Fruit fly (Drosophila melanogaster) whole organism, prepupa: ENCODE data around the gene bab1.

Experiments used
- CG10669 ChIP-seq: fragments of 200-800 bp; sonication (Bioruptor generic); optimal IDR thresholded peaks from 3 replicates; lab custom pipeline; 2018; ENCODE audit warnings: missing biosample characterization, mild to moderate bottlenecking, missing genetic modification characterization, moderate library complexity
- CG11762 ChIP-seq: fragments of 200-800 bp; sonication (Bioruptor generic); optimal IDR thresholded peaks from 3 replicates; lab custom pipeline; 2016; ENCODE audit warnings: missing biosample characterization, missing genetic modification characterization; ENCODE audit not compliant: insufficient read depth
- CG32006 ChIP-seq: fragments of 200-800 bp; sonication (Bioruptor generic); optimal IDR thresholded peaks from 3 replicates; lab custom pipeline; 2017; ENCODE audit warnings: missing biosample characterization, mild to moderate bottlenecking, missing genetic modification characterization
- Gug ChIP-seq: fragments of 200-800 bp; sonication (Bioruptor generic); IDR thresholded peaks from 2 replicates; pipeline ENCODE4 v1.3.6; 2022; ENCODE audit warnings: missing biosample characterization, missing genetic modification characterization
- Sox102F ChIP-seq: fragments of 200-800 bp; sonication (Bioruptor generic); optimal IDR thresholded peaks from 2 replicates; lab custom pipeline; 2016; ENCODE audit warnings: missing biosample characterization, mild to moderate bottlenecking, missing genetic modification characterization

DNA sequence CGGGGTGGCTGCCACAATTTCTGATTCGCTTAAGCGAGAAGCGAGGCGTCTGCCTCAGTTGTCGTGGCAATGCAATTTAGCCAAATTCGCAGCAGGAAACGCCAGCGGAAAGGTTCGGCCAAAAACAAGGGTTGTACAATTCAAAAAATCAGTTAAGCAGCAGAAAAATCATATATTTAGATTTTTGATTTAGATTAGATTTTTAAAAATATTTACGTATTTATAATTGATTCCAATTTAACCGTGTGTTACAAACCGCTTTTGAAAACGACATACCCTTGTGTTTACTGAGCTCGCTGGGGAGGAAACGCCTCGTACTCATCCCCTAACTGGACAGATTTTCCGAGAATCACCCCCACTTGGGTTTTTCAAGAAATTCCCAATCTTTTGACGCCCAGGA, 57.4 kb downstream of the bab1 start:
- TF ChIP-seq Gug (no peak), Sox102F (GFP tag; lab: Kevin White, UChicago) (no peak), CG32006 (no peak), CG11762 (no peak), CG10669 (GFP tag; lab: Kevin White, UChicago) (no peak)
